Worm (Caenorhabditis elegans) whole organism, late embryonic: ENCODE results near the gene Y66C5A.2.
A peak's percentile ranks its signal among the peaks of the same experiment; 100 is the strongest.

Source experiments
- C08G9.2 ChIP-seq: sonication (generic microtip); optimal IDR thresholded peaks from 2 replicates; lab custom pipeline; 2016; ENCODE audit warnings: mild to moderate bottlenecking, missing genetic modification characterization, moderate library complexity, missing compliant biosample characterization
- C38D4.7 ChIP-seq: fragments of 200-800 bp; sonication (Bioruptor generic); optimal IDR thresholded peaks from 2 replicates; lab custom pipeline; 2018; ENCODE audit warnings: mild to moderate bottlenecking, missing genetic modification characterization, moderate library complexity, missing compliant biosample characterization
- F13H6.1 ChIP-seq: sonication (generic microtip); optimal IDR thresholded peaks from 2 replicates; lab custom pipeline; 2016; ENCODE audit warnings: missing genetic modification characterization, missing compliant biosample characterization
- K02D7.2 ChIP-seq: sonication (generic microtip); optimal IDR thresholded peaks from 2 replicates; lab custom pipeline; 2017; ENCODE audit warnings: mild to moderate bottlenecking, missing genetic modification characterization, missing compliant biosample characterization
- T23F11.4 ChIP-seq: fragments of 200-800 bp; sonication (Bioruptor generic); optimal IDR thresholded peaks from 2 replicates; lab custom pipeline; 2018; ENCODE audit warnings: mild to moderate bottlenecking, missing genetic modification characterization, missing compliant biosample characterization
- ama-1 ChIP-seq: fragments of 150-350 bp; optimal IDR thresholded peaks from 2 replicates; lab custom pipeline; 2014
- ceh-19 ChIP-seq: fragments of 200-800 bp; sonication (Bioruptor generic); optimal IDR thresholded peaks from 2 replicates; lab custom pipeline; 2018; ENCODE audit warnings: mild to moderate bottlenecking, missing genetic modification characterization, missing compliant biosample characterization
- ceh-22 ChIP-seq: sonication (generic microtip); optimal IDR thresholded peaks from 2 replicates; lab custom pipeline; 2017; ENCODE audit warnings: missing biosample characterization, missing genetic modification characterization
- ceh-30 ChIP-seq: fragments of 150-350 bp; optimal IDR thresholded peaks from 2 replicates; lab custom pipeline; 2014; ENCODE audit warnings: missing biosample characterization, missing genetic modification characterization
- ceh-31 ChIP-seq: sonication (generic microtip); optimal IDR thresholded peaks from 2 replicates; lab custom pipeline; 2016; ENCODE audit warnings: missing genetic modification characterization, missing compliant biosample characterization
- ceh-34 ChIP-seq: sonication (generic microtip); optimal IDR thresholded peaks from 2 replicates; lab custom pipeline; 2016; ENCODE audit warnings: mild to moderate bottlenecking, missing genetic modification characterization, missing compliant biosample characterization
- ceh-45 ChIP-seq: fragments of 200-800 bp; sonication (Bioruptor generic); IDR thresholded peaks from 2 replicates; pipeline ENCODE4 v1.3.6; 2022; ENCODE audit warnings: missing genetic modification reagents, missing genetic modification characterization, missing compliant biosample characterization
- ceh-6 ChIP-seq: fragments of 200-800 bp; sonication (Bioruptor generic); optimal IDR thresholded peaks from 2 replicates; lab custom pipeline; 2018; ENCODE audit warnings: mild to moderate bottlenecking, missing genetic modification characterization, missing compliant biosample characterization
- ceh-9 ChIP-seq: sonication (generic microtip); optimal IDR thresholded peaks from 2 replicates; lab custom pipeline; 2016; ENCODE audit warnings: mild to moderate bottlenecking, missing genetic modification characterization, inconsistent platforms, missing compliant biosample characterization
- dve-1 ChIP-seq: sonication (generic microtip); optimal IDR thresholded peaks from 2 replicates; lab custom pipeline; 2017; ENCODE audit warnings: antibody characterized with exemption, mild to moderate bottlenecking, missing genetic modification characterization, missing compliant biosample characterization
- ets-4 ChIP-seq: sonication (generic microtip); optimal IDR thresholded peaks from 2 replicates; lab custom pipeline; 2016; ENCODE audit warnings: missing genetic modification characterization, missing compliant biosample characterization
- eyg-1 ChIP-seq: sonication (generic microtip); optimal IDR thresholded peaks from 2 replicates; lab custom pipeline; 2016; ENCODE audit warnings: missing genotype, missing genetic modification characterization, missing compliant biosample characterization
- fax-1 ChIP-seq: sonication (generic microtip); optimal IDR thresholded peaks from 2 replicates; lab custom pipeline; 2016; ENCODE audit warnings: missing genotype, missing genetic modification characterization, missing compliant biosample characterization
- fkh-10 ChIP-seq: fragments of 150-350 bp; optimal IDR thresholded peaks from 2 replicates; lab custom pipeline; 2014; ENCODE audit warnings: missing biosample characterization, missing genetic modification reagents, missing genetic modification characterization
- gmeb-2 ChIP-seq: sonication (generic microtip); optimal IDR thresholded peaks from 2 replicates; lab custom pipeline; 2016; ENCODE audit warnings: missing genetic modification characterization, inconsistent platforms, missing compliant biosample characterization
- hlh-13 ChIP-seq: fragments of 200-800 bp; sonication (Bioruptor generic); optimal IDR thresholded peaks from 2 replicates; lab custom pipeline; 2018; ENCODE audit warnings: mild to moderate bottlenecking, missing genetic modification characterization, missing compliant biosample characterization
- hlh-15 ChIP-seq: sonication (generic microtip); optimal IDR thresholded peaks from 2 replicates; lab custom pipeline; 2016; ENCODE audit warnings: missing genetic modification characterization, missing compliant biosample characterization
- hlh-30 ChIP-seq: sonication (generic microtip); optimal IDR thresholded peaks from 2 replicates; lab custom pipeline; 2017; ENCODE audit warnings: antibody characterized with exemption, missing genetic modification characterization, missing compliant biosample characterization; ENCODE audit not compliant: insufficient read depth
- lim-6 ChIP-seq: sonication (generic microtip); optimal IDR thresholded peaks from 2 replicates; lab custom pipeline; 2016; ENCODE audit warnings: missing genetic modification characterization, missing compliant biosample characterization
- madf-2 ChIP-seq: sonication (generic microtip); optimal IDR thresholded peaks from 2 replicates; lab custom pipeline; 2017; ENCODE audit warnings: missing genetic modification characterization, missing compliant biosample characterization
- mec-3 ChIP-seq: sonication (generic microtip); optimal IDR thresholded peaks from 2 replicates; lab custom pipeline; 2016; ENCODE audit warnings: borderline replicate concordance, missing genetic modification characterization, missing compliant biosample characterization
- nfya-1 ChIP-seq: sonication (generic microtip); optimal IDR thresholded peaks from 2 replicates; lab custom pipeline; 2017; ENCODE audit warnings: missing genetic modification characterization, mild to moderate bottlenecking, missing compliant biosample characterization, antibody characterized with exemption, moderate library complexity
- npax-4 ChIP-seq: sonication (generic microtip); optimal IDR thresholded peaks from 2 replicates; lab custom pipeline; 2016; ENCODE audit warnings: missing genetic modification characterization, missing compliant biosample characterization
- odd-2 ChIP-seq: sonication (generic microtip); optimal IDR thresholded peaks from 2 replicates; lab custom pipeline; 2017; ENCODE audit warnings: antibody characterized with exemption, mild to moderate bottlenecking, missing genetic modification characterization, missing compliant biosample characterization
- pat-9 ChIP-seq: fragments of 200-800 bp; sonication (Bioruptor generic); optimal IDR thresholded peaks from 2 replicates; lab custom pipeline; 2018; ENCODE audit warnings: mild to moderate bottlenecking, missing genetic modification characterization, moderate library complexity, missing compliant biosample characterization
- pha-2 ChIP-seq: sonication (generic microtip); optimal IDR thresholded peaks from 2 replicates; lab custom pipeline; 2017; ENCODE audit warnings: mild to moderate bottlenecking, missing genetic modification characterization, missing compliant biosample characterization
- pha-4 ChIP-seq: fragments of 150-350 bp; optimal IDR thresholded peaks from 2 replicates; lab custom pipeline; 2018; ENCODE audit warnings: missing biosample characterization, missing genetic modification reagents, missing genetic modification characterization
- pqm-1 ChIP-seq: sonication (generic microtip); optimal IDR thresholded peaks from 2 replicates; lab custom pipeline; 2016; ENCODE audit warnings: missing genetic modification characterization, missing compliant biosample characterization
- pros-1 ChIP-seq: fragments of 150-350 bp; optimal IDR thresholded peaks from 2 replicates; lab custom pipeline; 2014; ENCODE audit warnings: missing biosample characterization, missing genetic modification reagents, missing genetic modification characterization
- rnt-1 ChIP-seq: sonication (generic microtip); optimal IDR thresholded peaks from 2 replicates; lab custom pipeline; 2016; ENCODE audit warnings: missing genetic modification characterization, missing compliant biosample characterization
- sdc-2 ChIP-seq: sonication (generic microtip); optimal IDR thresholded peaks from 2 replicates; lab custom pipeline; 2016; ENCODE audit warnings: missing genotype, missing genetic modification characterization, missing compliant biosample characterization
- sox-2 ChIP-seq: fragments of 200-800 bp; sonication (Bioruptor generic); IDR thresholded peaks from 2 replicates; pipeline ENCODE4 v1.3.6; 2022; ENCODE audit warnings: missing genetic modification reagents, missing genetic modification characterization, missing compliant biosample characterization
- sox-4 ChIP-seq: sonication (generic microtip); optimal IDR thresholded peaks from 2 replicates; lab custom pipeline; 2017; ENCODE audit warnings: mild to moderate bottlenecking, missing genetic modification characterization, inconsistent platforms, missing compliant biosample characterization
- tbx-7 ChIP-seq: sonication (generic microtip); optimal IDR thresholded peaks from 2 replicates; lab custom pipeline; 2016; ENCODE audit warnings: missing genotype, missing genetic modification characterization, missing compliant biosample characterization
- ttx-3 ChIP-seq: sonication (generic microtip); optimal IDR thresholded peaks from 2 replicates; lab custom pipeline; 2016; ENCODE audit warnings: missing genetic modification reagents, missing genetic modification characterization, missing compliant biosample characterization
- unc-3 ChIP-seq, 2 experiments: fragments of 200-800 bp in 1 of 2; sonication (Bioruptor generic) in 1 of 2; sonication (generic microtip) in 1 of 2; conservative IDR thresholded peaks in 1 of 2; optimal IDR thresholded peaks in 1 of 2; 2 replicates each; pipeline versions ENCODE4 v1.3.6 to Lab custom; 2016 to 2022; ENCODE audit warnings: missing compliant biosample characterization in 2 of 2, missing genetic modification characterization in 2 of 2, missing genetic modification reagents in 1 of 2
- unc-42 ChIP-seq: sonication (generic microtip); optimal IDR thresholded peaks from 2 replicates; lab custom pipeline; 2016; ENCODE audit warnings: missing genotype, missing genetic modification characterization, missing compliant biosample characterization
- zip-5 ChIP-seq: sonication (generic microtip); optimal IDR thresholded peaks from 2 replicates; lab custom pipeline; 2016; ENCODE audit warnings: missing genetic modification characterization, missing compliant biosample characterization
- ztf-16 ChIP-seq: sonication (generic microtip); optimal IDR thresholded peaks from 2 replicates; lab custom pipeline; 2017; ENCODE audit warnings: missing genetic modification characterization, missing compliant biosample characterization

Gene Y66C5A.2

ce11 chrX:14480248-14480647, 19.7 kb downstream of the Y66C5A.2 start, which contains the start of gene gfi-3 (continued):
- TF ChIP-seq sdc-2 (tag; lab: Kevin White, UChicago), result peak; percentile 76
- TF ChIP-seq tbx-7 (tag; lab: Kevin White, UChicago), result no peak
- peak; percentile 41 for TF ChIP-seq ttx-3 (tag; lab: Kevin White, UChicago)
- peak; percentile 27 for TF ChIP-seq unc-42 (tag; lab: Kevin White, UChicago)
- no peak for TF ChIP-seq lim-6 (tag; lab: Kevin White, UChicago)
- peak; percentile 2 for TF ChIP-seq pat-9 (tag; lab: Kevin White, UChicago)
- TF ChIP-seq pha-2, result peak; percentile 17
- no peak for TF ChIP-seq fax-1
- no peak for TF ChIP-seq ceh-19
- no peak for TF ChIP-seq hlh-13 (GFP tag; lab: Kevin White, UChicago)
- TF ChIP-seq ceh-30 (tag; lab: Kevin White, UChicago), result no peak
- no peak for TF ChIP-seq eyg-1
- TF ChIP-seq madf-2 (tag; lab: Kevin White, UChicago), result peak; percentile 48
- TF ChIP-seq ceh-31 (tag; lab: Kevin White, UChicago), result peak; percentile 46
- TF ChIP-seq F13H6.1, result peak; percentile 8
- peak; percentile 77 for TF ChIP-seq ceh-34 (tag; lab: Kevin White, UChicago)
- peak; percentile 72 for TF ChIP-seq nfya-1
- TF ChIP-seq fkh-10 (GFP tag; lab: Kevin White, UChicago), result no peak
- no peak for TF ChIP-seq pha-4 (tag; lab: Kevin White, UChicago)
- no peak for TF ChIP-seq C08G9.2 (tag; lab: Kevin White, UChicago)
- TF ChIP-seq zip-5 (tag; lab: Kevin White, UChicago), result no peak
- TF ChIP-seq ceh-22 (tag; lab: Kevin White, UChicago), result no peak
- TF ChIP-seq ama-1 (lab: Kevin White, UChicago), result no peak
- peak; percentile 25 for TF ChIP-seq rnt-1 (tag; lab: Kevin White, UChicago)
- TF ChIP-seq hlh-30 (tag; lab: Kevin White, UChicago), result no peak
- no peak for TF ChIP-seq ceh-9 (tag; lab: Kevin White, UChicago)
- TF ChIP-seq K02D7.2 (tag; lab: Kevin White, UChicago), result no peak
- no peak for TF ChIP-seq dve-1 (tag; lab: Kevin White, UChicago)
- TF ChIP-seq ets-4 (tag; lab: Kevin White, UChicago), result no peak
- TF ChIP-seq pqm-1 (tag; lab: Kevin White, UChicago), result no peak
- TF ChIP-seq unc-3 (GFP tag; conservative IDR thresholded peaks at IDR 0.05; lab: Robert Waterston, UW), result peak; percentile 20; the same call in 1 of the 2 replicates
- no peak for TF ChIP-seq unc-3 (tag; optimal IDR thresholded peaks at IDR 0.05; lab: Kevin White, UChicago)
- no peak for TF ChIP-seq ztf-16 (tag; lab: Kevin White, UChicago)
- no peak for TF ChIP-seq sox-2 (GFP tag; lab: Robert Waterston, UW)
- no peak for TF ChIP-seq mec-3
- no peak for TF ChIP-seq ceh-6
- no peak for TF ChIP-seq ceh-45 (GFP tag; lab: Robert Waterston, UW)
- no peak for TF ChIP-seq T23F11.4 (GFP tag; lab: Kevin White, UChicago)
- no peak for TF ChIP-seq odd-2 (tag; lab: Kevin White, UChicago)
- peak; percentile 33 for TF ChIP-seq sox-4
- no peak for TF ChIP-seq npax-4 (tag; lab: Kevin White, UChicago)

- TF ChIP-seq pat-9 (tag; lab: Kevin White, UChicago) (no peak), ceh-19 (no peak), gmeb-2 (tag; lab: Kevin White, UChicago) (no peak), sdc-2 (tag; lab: Kevin White, UChicago) (no peak), pros-1 (tag; lab: Kevin White, UChicago) (no peak), ceh-45 (GFP tag; lab: Robert Waterston, UW) (no peak), C38D4.7 (GFP tag; lab: Kevin White, UChicago) (no peak), hlh-15 (tag; lab: Kevin White, UChicago) (no peak)
Measured at ce11 chrX:14481637-14482036, 21.1 kb downstream of the Y66C5A.2 start.
